Worm (Caenorhabditis elegans) whole organism, L4 larva: ENCODE measurements around the gene wapl-1.

ENCODE experiments used
- F44E2.7 ChIP-seq: fragments of 200-800 bp; sonication (Bioruptor generic); IDR thresholded peaks from 2 replicates; pipeline ENCODE4 v2.1.2; 2022; ENCODE audit warnings: missing genetic modification characterization, missing compliant biosample characterization
- Y105C5A.15 ChIP-seq: fragments of 200-800 bp; sonication (Bioruptor generic); IDR thresholded peaks from 2 replicates; pipeline ENCODE4 v1.3.6; 2022; ENCODE audit warnings: missing genetic modification characterization, missing compliant biosample characterization
- Y5F2A.4 ChIP-seq: fragments of 200-800 bp; sonication (Bioruptor generic); optimal IDR thresholded peaks from 2 replicates; lab custom pipeline; 2018; ENCODE audit warnings: mild to moderate bottlenecking, missing genetic modification characterization, missing compliant biosample characterization
- aha-1 ChIP-seq: fragments of 150-350 bp; peaks from one replicate; lab custom pipeline; 2014; ENCODE audit warnings: missing biosample characterization, missing genetic modification characterization
- ceh-28 ChIP-seq: fragments of 150-350 bp; optimal IDR thresholded peaks from 2 replicates; lab custom pipeline; 2014; ENCODE audit warnings: missing biosample characterization, missing genetic modification reagents, missing genetic modification characterization
- ceh-44 ChIP-seq: fragments of 200-800 bp; sonication (Bioruptor generic); IDR thresholded peaks from 2 replicates; pipeline ENCODE4 v1.3.6; 2022; ENCODE audit warnings: missing genetic modification reagents, missing genetic modification characterization, missing compliant biosample characterization
- cey-2 ChIP-seq: sonication (generic microtip); optimal IDR thresholded peaks from 3 replicates; lab custom pipeline; 2017; ENCODE audit warnings: missing genetic modification characterization, mild to moderate bottlenecking, missing compliant biosample characterization, antibody characterized with exemption, borderline replicate concordance; ENCODE audit not compliant: insufficient read depth
- daf-16 ChIP-seq, 3 experiments: sonication (generic microtip); optimal IDR thresholded peaks; 2 replicates each; lab custom pipeline; 2016 to 2017; ENCODE audit warnings: missing genetic modification characterization in 3 of 3, missing genetic modification reagents in 3 of 3, mild to moderate bottlenecking in 2 of 3, missing compliant biosample characterization in 2 of 3, missing biosample characterization in 1 of 3, moderate library complexity in 1 of 3
- dmd-9 ChIP-seq: fragments of 200-800 bp; sonication (Bioruptor generic); IDR thresholded peaks from 2 replicates; pipeline ENCODE4 v1.3.6; 2022; ENCODE audit warnings: missing genetic modification reagents, missing genetic modification characterization, missing compliant biosample characterization
- dpl-1 ChIP-seq: fragments of 150-350 bp; optimal IDR thresholded peaks from 2 replicates; lab custom pipeline; 2014; ENCODE audit warnings: missing biosample characterization, missing genetic modification reagents, missing genetic modification characterization
- duxl-1 ChIP-seq: sonication (generic microtip); optimal IDR thresholded peaks from 2 replicates; lab custom pipeline; 2016; ENCODE audit warnings: mild to moderate bottlenecking, missing genetic modification characterization, moderate library complexity, missing compliant biosample characterization; ENCODE audit not compliant: poor library complexity
- egl-27 ChIP-seq: sonication (generic microtip); optimal IDR thresholded peaks from 3 replicates; lab custom pipeline; 2017; ENCODE audit warnings: missing biosample characterization, missing genetic modification reagents, missing genetic modification characterization
- fos-1 ChIP-seq: fragments of 150-350 bp; optimal IDR thresholded peaks from 2 replicates; lab custom pipeline; 2014; ENCODE audit warnings: missing biosample characterization, missing genetic modification characterization
- hif-1 ChIP-seq, 2 experiments: sonication (generic microtip); optimal IDR thresholded peaks; 2 replicates each; lab custom pipeline; 2016 to 2017; ENCODE audit warnings: missing compliant biosample characterization in 2 of 2, missing genetic modification characterization in 2 of 2, missing genetic modification reagents in 2 of 2, missing genotype in 2 of 2, mild to moderate bottlenecking in 1 of 2
- hlh-11 ChIP-seq: fragments of 200-800 bp; sonication (Bioruptor generic); optimal IDR thresholded peaks from 2 replicates; lab custom pipeline; 2018; ENCODE audit warnings: mild to moderate bottlenecking, missing genetic modification characterization, missing compliant biosample characterization
- lin-1 ChIP-seq: fragments of 200-800 bp; sonication (Bioruptor generic); IDR thresholded peaks from 2 replicates; pipeline ENCODE4 v1.3.6; 2022; ENCODE audit warnings: missing genetic modification reagents, missing genetic modification characterization, missing compliant biosample characterization
- lin-29 ChIP-seq: fragments of 200-800 bp; sonication (Bioruptor generic); IDR thresholded peaks from 2 replicates; pipeline ENCODE4 v1.3.6; 2022; ENCODE audit warnings: missing genetic modification reagents, missing genetic modification characterization, missing compliant biosample characterization
- lin-39 ChIP-seq: fragments of 150-350 bp; optimal IDR thresholded peaks from 2 replicates; lab custom pipeline; 2014; ENCODE audit warnings: missing biosample characterization, missing genetic modification reagents, missing genetic modification characterization
- lsy-2 ChIP-seq, 2 experiments: fragments of 150-350 bp in 1 of 2; sonication (generic microtip) in 1 of 2; optimal IDR thresholded peaks; 2 replicates each; lab custom pipeline; 2014 to 2017; ENCODE audit warnings: missing biosample characterization in 2 of 2, missing genetic modification characterization in 2 of 2
- madf-5 ChIP-seq, 2 experiments: fragments of 200-800 bp; sonication (Bioruptor generic); IDR thresholded peaks; 2 replicates each; pipeline ENCODE4 v1.3.6; 2022; ENCODE audit warnings: missing compliant biosample characterization in 2 of 2, missing genetic modification characterization in 2 of 2
- madf-9 ChIP-seq: fragments of 200-800 bp; sonication (Bioruptor generic); conservative IDR thresholded peaks from 2 replicates; pipeline ENCODE4 v1.3.6; 2022; ENCODE audit warnings: missing genetic modification reagents, missing genetic modification characterization, missing compliant biosample characterization
- mep-1 ChIP-seq: fragments of 150-350 bp; sonication (generic microtip); optimal IDR thresholded peaks from 3 replicates; lab custom pipeline; 2014; ENCODE audit warnings: missing biosample characterization, missing genetic modification characterization
- mes-2 ChIP-seq: sonication (generic microtip); optimal IDR thresholded peaks from 2 replicates; lab custom pipeline; 2016; ENCODE audit warnings: missing genotype, mild to moderate bottlenecking, missing genetic modification characterization, missing compliant biosample characterization; ENCODE audit not compliant: poor library complexity, severe bottlenecking
- mxl-2 ChIP-seq: fragments of 200-800 bp; sonication (Bioruptor generic); conservative IDR thresholded peaks from 2 replicates; pipeline ENCODE4 v1.3.6; 2022; ENCODE audit warnings: missing genetic modification reagents, missing genetic modification characterization, missing compliant biosample characterization
- mxl-3 ChIP-seq: fragments of 200-800 bp; sonication (Bioruptor generic); optimal IDR thresholded peaks from 2 replicates; lab custom pipeline; 2018; ENCODE audit warnings: mild to moderate bottlenecking, missing genetic modification characterization, missing compliant biosample characterization
- nhr-102 ChIP-seq: sonication (generic microtip); optimal IDR thresholded peaks from 2 replicates; lab custom pipeline; 2016; ENCODE audit warnings: mild to moderate bottlenecking, missing genetic modification characterization, moderate library complexity, missing compliant biosample characterization
- nhr-11 ChIP-seq: fragments of 150-350 bp; optimal IDR thresholded peaks from 2 replicates; lab custom pipeline; 2014; ENCODE audit warnings: missing biosample characterization, missing genetic modification characterization
- nhr-25 ChIP-seq: sonication (generic microtip); optimal IDR thresholded peaks from 2 replicates; lab custom pipeline; 2017; ENCODE audit warnings: missing genetic modification characterization, mild to moderate bottlenecking, missing compliant biosample characterization, antibody characterized with exemption, moderate library complexity, borderline replicate concordance; ENCODE audit not compliant: insufficient read depth
- nhr-28 ChIP-seq: fragments of 150-350 bp; optimal IDR thresholded peaks from 2 replicates; lab custom pipeline; 2014; ENCODE audit warnings: missing biosample characterization, missing genetic modification characterization
- nhr-42 ChIP-seq: fragments of 200-800 bp; sonication (Bioruptor generic); IDR thresholded peaks from 2 replicates; pipeline ENCODE4 v1.3.6; 2022; ENCODE audit warnings: missing genetic modification characterization, missing compliant biosample characterization
- nhr-76 ChIP-seq: fragments of 150-350 bp; optimal IDR thresholded peaks from 2 replicates; lab custom pipeline; 2014; ENCODE audit warnings: missing biosample characterization, missing genetic modification characterization
- pha-4 ChIP-seq, 2 experiments: fragments of 150-350 bp in 1 of 2; fragments of 200-800 bp in 1 of 2; sonication (Bioruptor generic) in 1 of 2; IDR thresholded peaks in 1 of 2; optimal IDR thresholded peaks in 1 of 2; 2 replicates each; pipeline versions ENCODE4 v1.3.6 to Lab custom; 2014 to 2022; ENCODE audit warnings: missing genetic modification characterization in 2 of 2, missing genetic modification reagents in 2 of 2, missing biosample characterization in 1 of 2, missing compliant biosample characterization in 1 of 2
- saeg-2 ChIP-seq: fragments of 200-800 bp; sonication (Bioruptor generic); IDR thresholded peaks from 2 replicates; pipeline ENCODE4 v1.3.6; 2022; ENCODE audit warnings: missing genetic modification reagents, missing genetic modification characterization, missing compliant biosample characterization
- set-16 ChIP-seq: fragments of 200-800 bp; sonication (Bioruptor generic); IDR thresholded peaks from 2 replicates; pipeline ENCODE4 v1.3.6; 2022; ENCODE audit warnings: missing genetic modification reagents, missing genetic modification characterization, missing compliant biosample characterization
- skn-1 ChIP-seq: fragments of 150-350 bp; optimal IDR thresholded peaks from 2 replicates; lab custom pipeline; 2014; ENCODE audit warnings: missing biosample characterization, missing genetic modification characterization
- snpc-4 ChIP-seq: fragments of 150-350 bp; optimal IDR thresholded peaks from 2 replicates; lab custom pipeline; 2014; ENCODE audit warnings: missing biosample characterization, missing genetic modification characterization
- spr-1 ChIP-seq: sonication (generic microtip); optimal IDR thresholded peaks from 2 replicates; lab custom pipeline; 2016; ENCODE audit warnings: mild to moderate bottlenecking, missing genetic modification characterization, missing compliant biosample characterization
- spr-3 ChIP-seq: fragments of 200-800 bp; sonication (Bioruptor generic); optimal IDR thresholded peaks from 2 replicates; lab custom pipeline; 2018; ENCODE audit warnings: mild to moderate bottlenecking, missing genetic modification characterization, missing compliant biosample characterization
- tag-97 ChIP-seq: fragments of 200-800 bp; sonication (Bioruptor generic); IDR thresholded peaks from 2 replicates; pipeline ENCODE4 v1.3.6; 2022; ENCODE audit warnings: missing genetic modification characterization, missing compliant biosample characterization
- tra-1 ChIP-seq: fragments of 200-800 bp; sonication (Bioruptor generic); IDR thresholded peaks from 2 replicates; pipeline ENCODE4 v1.3.6; 2022; ENCODE audit warnings: missing genetic modification reagents, missing genetic modification characterization, missing compliant biosample characterization
- unc-62 ChIP-seq, 3 experiments: fragments of 150-350 bp in 1 of 3; sonication (generic microtip); optimal IDR thresholded peaks in 2 of 3; peaks in 1 of 3; 1 replicate in 1 of 3; 2 replicates in 2 of 3; lab custom pipeline; 2014 to 2017; ENCODE audit warnings: missing biosample characterization in 3 of 3, missing genetic modification characterization in 3 of 3, missing genetic modification reagents in 3 of 3, missing genotype in 1 of 3
- vab-7 ChIP-seq: fragments of 200-800 bp; sonication (Bioruptor generic); IDR thresholded peaks from 2 replicates; pipeline ENCODE4 v1.3.6; 2022; ENCODE audit warnings: missing genetic modification reagents, missing genetic modification characterization, missing compliant biosample characterization
- zfp-2 ChIP-seq: sonication (generic microtip); optimal IDR thresholded peaks from 2 replicates; lab custom pipeline; 2016; ENCODE audit warnings: mild to moderate bottlenecking, missing genetic modification characterization, missing compliant biosample characterization
- zfp-3 ChIP-seq: fragments of 200-800 bp; sonication (Bioruptor generic); conservative IDR thresholded peaks from 2 replicates; pipeline ENCODE4 v1.3.6; 2022; ENCODE audit warnings: missing genetic modification reagents, missing genetic modification characterization, missing compliant biosample characterization

Gene wapl-1

ce11 chrIV:4469770-4470709 lies 24.5 kb upstream of the wapl-1 start (continued):
- TF ChIP-seq mes-2 (tag; lab: Kevin White, UChicago) (peak; percentile 49), nhr-28 (tag; lab: Kevin White, UChicago) (peak; percentile 13), nhr-102 (tag; lab: Kevin White, UChicago) (peak; percentile 51), tag-97 (GFP tag; lab: Robert Waterston, UW) (no peak), Y5F2A.4 (GFP tag; lab: Kevin White, UChicago) (no peak), F44E2.7 (no peak), lsy-2 (tag; optimal IDR thresholded peaks at IDR 0.05; lab: Kevin White, UChicago) (peak; percentile 60 to 67), hif-1 (tag; optimal IDR thresholded peaks at IDR 0.05; lab: Kevin White, UChicago) (peak; percentile 1 to 71), mep-1 (peak; percentile 58), mxl-2 (peak; percentile 78), skn-1 (no peak), nhr-11 (tag; lab: Kevin White, UChicago) (peak; percentile 70), dmd-9 (no peak), nhr-76 (tag; lab: Kevin White, UChicago) (no peak), lin-39 (tag; lab: Kevin White, UChicago) (no peak), unc-62 (GFP tag; optimal IDR thresholded peaks at IDR 0.05 in 1 of 2; lab: Kevin White, UChicago) (peak in 1 of 2 experiments; percentile 67), unc-62 (tag; optimal IDR thresholded peaks at IDR 0.05; lab: Kevin White, UChicago) (no peak), set-16 (peak; percentile 77), cey-2 (no peak), egl-27 (no peak), zfp-3 (peak; percentile 65), madf-5 (GFP tag; IDR thresholded peaks at IDR 0.05; lab: Robert Waterston, UW) (0 out of 4 replicates have a peak, but pooled peaks of 1 of the 2 experiments have one; percentile 35), daf-16 (GFP tag; optimal IDR thresholded peaks at IDR 0.05; lab: Kevin White, UChicago) (peak in 1 of 2 experiments; percentile 38), daf-16 (tag; optimal IDR thresholded peaks at IDR 0.05; lab: Kevin White, UChicago) (peak; percentile 98), fos-1 (no peak), saeg-2 (GFP tag; lab: Robert Waterston, UW) (no peak), aha-1 (peak; percentile 96), duxl-1 (tag; lab: Kevin White, UChicago) (peak; percentile 36), snpc-4 (tag; lab: Kevin White, UChicago) (no peak), zfp-2 (tag; lab: Kevin White, UChicago) (no peak), ceh-44 (GFP tag; lab: Robert Waterston, UW) (no peak), tra-1 (GFP tag; lab: Robert Waterston, UW) (peak; percentile 65), spr-1 (tag; lab: Kevin White, UChicago) (no peak), ceh-28 (tag; lab: Kevin White, UChicago) (no peak), madf-9 (0 out of 2 replicates have a peak, but pooled peaks have one; percentile 19), lin-1 (GFP tag; lab: Robert Waterston, UW) (peak; percentile 25; the same call in 1 of the 2 replicates), nhr-42 (0 out of 2 replicates have a peak, but pooled peaks have one; percentile 14), spr-3 (GFP tag; lab: Kevin White, UChicago) (peak; percentile 42), lin-29 (0 out of 2 replicates have a peak, but pooled peaks have one; percentile 12), nhr-25 (peak; percentile 71), mxl-3 (GFP tag; lab: Kevin White, UChicago) (peak; percentile 80), hlh-11 (tag; lab: Kevin White, UChicago) (peak; percentile 86), dpl-1 (peak; percentile 25), vab-7 (GFP tag; lab: Robert Waterston, UW) (no peak), Y105C5A.15 (GFP tag; lab: Robert Waterston, UW) (peak; percentile 20; the same call in 1 of the 2 replicates), pha-4 (GFP tag; IDR thresholded peaks at IDR 0.05; lab: Robert Waterston, UW) (peak; percentile 56), pha-4 (tag; optimal IDR thresholded peaks at IDR 0.05; lab: Kevin White, UChicago) (peak; percentile 12)
